Fruit fly (Drosophila melanogaster) whole organism, prepupa: ENCODE measurements around the gene CG6503.

Experiments used
- Blimp-1 ChIP-seq: fragments of 200-800 bp; sonication (Bioruptor generic); optimal IDR thresholded peaks from 3 replicates; lab custom pipeline; 2017; ENCODE audit warnings: missing biosample characterization, missing genetic modification characterization, mild to moderate bottlenecking, moderate library complexity, missing genetic modification reagents
- CG10631 ChIP-seq: fragments of 200-800 bp; sonication (Bioruptor generic); optimal IDR thresholded peaks from 2 replicates; lab custom pipeline; 2016; ENCODE audit warnings: missing biosample characterization, missing genetic modification characterization
- CG10669 ChIP-seq: fragments of 200-800 bp; sonication (Bioruptor generic); optimal IDR thresholded peaks from 3 replicates; lab custom pipeline; 2018; ENCODE audit warnings: missing biosample characterization, mild to moderate bottlenecking, missing genetic modification characterization, moderate library complexity
- CG11762 ChIP-seq: fragments of 200-800 bp; sonication (Bioruptor generic); optimal IDR thresholded peaks from 3 replicates; lab custom pipeline; 2016; ENCODE audit warnings: missing biosample characterization, missing genetic modification characterization; ENCODE audit not compliant: insufficient read depth
- CG11902 ChIP-seq: fragments of 200-800 bp; sonication (Bioruptor generic); optimal IDR thresholded peaks from 3 replicates; lab custom pipeline; 2016; ENCODE audit warnings: missing biosample characterization, missing genetic modification characterization
- CG15336 ChIP-seq: fragments of 200-800 bp; sonication (Bioruptor generic); IDR thresholded peaks from 2 replicates; pipeline ENCODE4 v1.3.6; 2022; ENCODE audit warnings: missing biosample characterization, missing genetic modification characterization
- CG1621 ChIP-seq: fragments of 200-800 bp; sonication (Bioruptor generic); optimal IDR thresholded peaks from 3 replicates; lab custom pipeline; 2018; ENCODE audit warnings: missing biosample characterization, mild to moderate bottlenecking, missing genetic modification characterization
- CG16779 ChIP-seq: fragments of 200-800 bp; sonication (Bioruptor generic); optimal IDR thresholded peaks from 3 replicates; lab custom pipeline; 2017; ENCODE audit warnings: missing biosample characterization, mild to moderate bottlenecking, missing genetic modification characterization
- CG3032 ChIP-seq: fragments of 200-800 bp; optimal IDR thresholded peaks from 2 replicates; lab custom pipeline; 2019; ENCODE audit warnings: missing biosample characterization, mild to moderate bottlenecking, missing genetic modification characterization, moderate library complexity
- CG31627 ChIP-seq: fragments of 200-800 bp; sonication (Bioruptor generic); optimal IDR thresholded peaks from 3 replicates; lab custom pipeline; 2016; ENCODE audit warnings: missing biosample characterization, missing genetic modification characterization
- CG32006 ChIP-seq: fragments of 200-800 bp; sonication (Bioruptor generic); optimal IDR thresholded peaks from 3 replicates; lab custom pipeline; 2017; ENCODE audit warnings: missing biosample characterization, mild to moderate bottlenecking, missing genetic modification characterization
- CG34406 ChIP-seq: fragments of 200-800 bp; sonication (Bioruptor generic); optimal IDR thresholded peaks from 3 replicates; lab custom pipeline; 2016; ENCODE audit warnings: missing biosample characterization, missing genetic modification characterization
- CG3919 ChIP-seq: fragments of 200-800 bp; sonication (Bioruptor generic); optimal IDR thresholded peaks from 3 replicates; lab custom pipeline; 2016; ENCODE audit warnings: missing biosample characterization, missing genetic modification characterization
- CG4318 ChIP-seq: fragments of 200-800 bp; sonication (Bioruptor generic); optimal IDR thresholded peaks from 3 replicates; lab custom pipeline; 2017; ENCODE audit warnings: missing biosample characterization, mild to moderate bottlenecking, missing genetic modification characterization
- CG6163 ChIP-seq: fragments of 200-800 bp; sonication (Bioruptor generic); IDR thresholded peaks from 3 replicates; pipeline ENCODE4 v1.3.6; 2022; ENCODE audit warnings: missing biosample characterization, missing genetic modification characterization
- CG6276 ChIP-seq: fragments of 200-800 bp; sonication (Bioruptor generic); optimal IDR thresholded peaks from 2 replicates; lab custom pipeline; 2017; ENCODE audit warnings: missing biosample characterization, mild to moderate bottlenecking, missing genetic modification characterization
- CG6792 ChIP-seq: fragments of 200-800 bp; sonication (Bioruptor generic); optimal IDR thresholded peaks from 3 replicates; lab custom pipeline; 2016; ENCODE audit warnings: missing biosample characterization, missing genetic modification characterization
- CG6854 ChIP-seq: fragments of 200-800 bp; sonication (Bioruptor generic); optimal IDR thresholded peaks from 2 replicates; lab custom pipeline; 2017; ENCODE audit warnings: missing biosample characterization, mild to moderate bottlenecking, missing genetic modification characterization
- CG7368 ChIP-seq: fragments of 200-800 bp; sonication (Bioruptor generic); optimal IDR thresholded peaks from 3 replicates; lab custom pipeline; 2016; ENCODE audit warnings: missing biosample characterization, missing genetic modification characterization
- CG8119 ChIP-seq: fragments of 200-800 bp; sonication (Bioruptor generic); IDR thresholded peaks from 3 replicates; pipeline ENCODE4 v1.3.6; 2022; ENCODE audit warnings: missing biosample characterization, missing genetic modification characterization
- CG8319 ChIP-seq: fragments of 200-800 bp; sonication (Bioruptor generic); optimal IDR thresholded peaks from 3 replicates; lab custom pipeline; 2016; ENCODE audit warnings: missing biosample characterization, missing genetic modification characterization
- CG8632 ChIP-seq: fragments of 200-800 bp; sonication (Bioruptor generic); optimal IDR thresholded peaks from 3 replicates; lab custom pipeline; 2016; ENCODE audit warnings: missing biosample characterization, missing genetic modification characterization
- Eip75B ChIP-seq: fragments of 200-800 bp; sonication (Bioruptor generic); optimal IDR thresholded peaks from 3 replicates; lab custom pipeline; 2016; ENCODE audit warnings: missing biosample characterization, missing genetic modification characterization
- Eip78C ChIP-seq: fragments of 200-800 bp; sonication (Bioruptor generic); peaks from one replicate; lab custom pipeline; 2016; ENCODE audit warnings: missing biosample characterization, missing genetic modification characterization
- Eip93F ChIP-seq: fragments of 200-800 bp; sonication (Bioruptor generic); optimal IDR thresholded peaks from 2 replicates; lab custom pipeline; 2016; ENCODE audit warnings: missing biosample characterization, mild to moderate bottlenecking, missing genetic modification characterization
- Ets21C ChIP-seq: fragments of 200-800 bp; sonication (Bioruptor generic); optimal IDR thresholded peaks from 3 replicates; lab custom pipeline; 2016; ENCODE audit warnings: missing biosample characterization, missing genetic modification characterization
- Gug ChIP-seq: fragments of 200-800 bp; sonication (Bioruptor generic); IDR thresholded peaks from 2 replicates; pipeline ENCODE4 v1.3.6; 2022; ENCODE audit warnings: missing biosample characterization, missing genetic modification characterization
- Hr38 ChIP-seq: sonication (Bioruptor generic); optimal IDR thresholded peaks from 2 replicates; lab custom pipeline; 2016; ENCODE audit warnings: missing biosample characterization, missing genetic modification characterization
- Hr39 ChIP-seq: fragments of 200-800 bp; sonication (Bioruptor generic); optimal IDR thresholded peaks from 2 replicates; lab custom pipeline; 2016; ENCODE audit warnings: missing biosample characterization, missing genetic modification characterization
- Hr4 ChIP-seq: fragments of 200-800 bp; sonication (Bioruptor generic); optimal IDR thresholded peaks from 3 replicates; lab custom pipeline; 2016; ENCODE audit warnings: missing biosample characterization, missing genetic modification characterization
- Met ChIP-seq: fragments of 200-800 bp; sonication (Bioruptor generic); optimal IDR thresholded peaks from 3 replicates; lab custom pipeline; 2016; ENCODE audit warnings: missing biosample characterization, missing genetic modification characterization
- OdsH ChIP-seq: fragments of 200-800 bp; sonication (Bioruptor generic); optimal IDR thresholded peaks from 3 replicates; lab custom pipeline; 2016; ENCODE audit warnings: missing biosample characterization, missing genetic modification characterization
- Smox ChIP-seq: fragments of 200-800 bp; sonication (Bioruptor generic); optimal IDR thresholded peaks from 3 replicates; lab custom pipeline; 2016; ENCODE audit warnings: missing biosample characterization, missing genetic modification characterization
- Sox102F ChIP-seq: fragments of 200-800 bp; sonication (Bioruptor generic); optimal IDR thresholded peaks from 2 replicates; lab custom pipeline; 2016; ENCODE audit warnings: missing biosample characterization, mild to moderate bottlenecking, missing genetic modification characterization
- Sox14 ChIP-seq: fragments of 200-800 bp; sonication (Bioruptor generic); optimal IDR thresholded peaks from 3 replicates; lab custom pipeline; 2016; ENCODE audit warnings: missing biosample characterization, missing genetic modification characterization
- Sox15 ChIP-seq: fragments of 200-800 bp; sonication (Bioruptor generic); optimal IDR thresholded peaks from 3 replicates; lab custom pipeline; 2016; ENCODE audit warnings: missing biosample characterization, missing genetic modification characterization
- achi ChIP-seq: fragments of 200-800 bp; sonication (Bioruptor generic); optimal IDR thresholded peaks from 3 replicates; lab custom pipeline; 2016; ENCODE audit warnings: missing biosample characterization, missing genetic modification characterization
- acj6 ChIP-seq: fragments of 200-800 bp; sonication (Bioruptor generic); optimal IDR thresholded peaks from 3 replicates; lab custom pipeline; 2016; ENCODE audit warnings: missing biosample characterization, missing genetic modification characterization
- cyc ChIP-seq: fragments of 200-800 bp; sonication (Bioruptor generic); optimal IDR thresholded peaks from 3 replicates; lab custom pipeline; 2016; ENCODE audit warnings: missing biosample characterization, missing genetic modification characterization
- dac ChIP-seq: fragments of 200-800 bp; sonication (Bioruptor generic); optimal IDR thresholded peaks from 2 replicates; lab custom pipeline; 2017; ENCODE audit warnings: missing biosample characterization, mild to moderate bottlenecking, missing genetic modification characterization
- dsx ChIP-seq: fragments of 200-800 bp; optimal IDR thresholded peaks from 3 replicates; lab custom pipeline; 2019; ENCODE audit warnings: missing biosample characterization, mild to moderate bottlenecking, missing genetic modification characterization, moderate library complexity; ENCODE audit not compliant: poor library complexity, severe bottlenecking
- eg ChIP-seq: fragments of 200-800 bp; sonication (Bioruptor generic); IDR thresholded peaks from 3 replicates; pipeline ENCODE4 v1.3.6; 2022; ENCODE audit warnings: missing biosample characterization, missing genetic modification characterization
- esn ChIP-seq: fragments of 200-800 bp; sonication (Bioruptor generic); optimal IDR thresholded peaks from 2 replicates; lab custom pipeline; 2016; ENCODE audit warnings: missing biosample characterization, mild to moderate bottlenecking, missing genetic modification characterization, moderate library complexity
- fd59A ChIP-seq: fragments of 200-800 bp; sonication (Bioruptor generic); optimal IDR thresholded peaks from 2 replicates; lab custom pipeline; 2017; ENCODE audit warnings: missing biosample characterization, mild to moderate bottlenecking, missing genetic modification characterization, missing genetic modification reagents
- fd85E ChIP-seq: fragments of 200-800 bp; sonication (Bioruptor generic); optimal IDR thresholded peaks from 3 replicates; lab custom pipeline; 2016; ENCODE audit warnings: missing biosample characterization, missing genetic modification characterization
- net ChIP-seq: fragments of 200-800 bp; sonication (Bioruptor generic); optimal IDR thresholded peaks from 3 replicates; lab custom pipeline; 2016; ENCODE audit warnings: missing biosample characterization, missing genetic modification characterization
- pdm3 ChIP-seq: fragments of 200-800 bp; sonication (Bioruptor generic); optimal IDR thresholded peaks from 3 replicates; lab custom pipeline; 2016; ENCODE audit warnings: missing biosample characterization, missing genetic modification characterization
- salr ChIP-seq, 2 experiments: fragments of 200-800 bp; sonication (Bioruptor generic); optimal IDR thresholded peaks; 3 replicates each; lab custom pipeline; 2016 to 2018; ENCODE audit warnings: missing biosample characterization in 2 of 2, missing genetic modification characterization in 2 of 2, mild to moderate bottlenecking in 1 of 2
- spab ChIP-seq: fragments of 200-800 bp; sonication (Bioruptor generic); optimal IDR thresholded peaks from 2 replicates; lab custom pipeline; 2017; ENCODE audit warnings: missing biosample characterization, mild to moderate bottlenecking, missing genetic modification characterization, missing genetic modification reagents
- ss ChIP-seq, 2 experiments: fragments of 200-800 bp; sonication (Bioruptor generic); optimal IDR thresholded peaks; 2 replicates in 1 of 2; 3 replicates in 1 of 2; lab custom pipeline; 2017 to 2018; ENCODE audit warnings: mild to moderate bottlenecking in 2 of 2, missing biosample characterization in 2 of 2, missing genetic modification characterization in 2 of 2, moderate library complexity in 1 of 2
- svp ChIP-seq: fragments of 200-800 bp; sonication (Bioruptor generic); peaks from one replicate; lab custom pipeline; 2016; ENCODE audit warnings: missing biosample characterization, missing genetic modification characterization
- vri ChIP-seq: fragments of 200-800 bp; sonication (Bioruptor generic); optimal IDR thresholded peaks from 3 replicates; lab custom pipeline; 2016; ENCODE audit warnings: missing biosample characterization, mild to moderate bottlenecking, missing genetic modification characterization

Gene CG6503

DNA sequence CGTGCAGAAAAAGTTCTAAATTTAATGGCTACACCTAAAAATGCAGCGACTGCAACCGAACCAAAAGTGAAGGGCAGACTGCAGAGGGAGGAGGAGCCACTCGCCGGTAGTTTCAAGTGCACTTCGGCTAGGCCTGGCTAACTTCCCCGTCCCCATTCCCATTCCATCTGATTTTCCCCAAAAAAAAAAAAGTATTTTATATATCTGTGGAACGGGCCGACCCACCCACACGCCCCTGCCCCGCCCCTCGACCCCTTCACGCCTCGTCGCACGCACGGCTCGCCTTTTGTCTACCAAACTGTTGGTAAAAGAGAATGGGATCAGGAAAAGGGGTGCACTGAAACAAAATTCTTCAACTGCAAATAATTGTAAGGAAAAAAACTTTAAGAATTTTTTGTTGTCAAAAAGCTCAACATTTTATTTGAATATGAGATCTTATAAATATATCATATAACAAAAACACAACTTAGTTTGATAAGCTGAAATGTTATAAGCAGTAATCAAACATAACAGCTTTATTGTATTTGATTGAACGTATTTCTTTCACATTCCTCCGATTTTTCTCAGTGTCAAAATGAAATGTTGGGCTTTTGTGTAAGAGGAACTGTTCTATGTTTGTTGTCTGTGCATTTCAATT, 19.1 kb upstream of the CG6503 start:
- TF ChIP-seq Gug (GFP tag; lab: Robert Waterston, UW) (peak; percentile 53), Met (GFP tag; lab: Kevin White, UChicago) (no peak), Hr38 (GFP tag; lab: Kevin White, UChicago) (no peak), CG4318 (GFP tag; lab: Kevin White, UChicago) (peak; percentile 32), dsx (peak; percentile 22), CG6276 (peak; percentile 66), CG11762 (GFP tag; lab: Kevin White, UChicago) (peak; percentile 35), CG31627 (no peak), CG6792 (GFP tag; lab: Kevin White, UChicago) (no peak), Sox102F (GFP tag; lab: Kevin White, UChicago) (no peak), vri (GFP tag; lab: Kevin White, UChicago) (no peak), pdm3 (no peak), CG8319 (no peak), CG32006 (GFP tag; lab: Kevin White, UChicago) (peak; percentile 70), esn (GFP tag; lab: Kevin White, UChicago) (no peak), eg (peak; percentile 61), Eip75B (GFP tag; lab: Kevin White, UChicago) (peak; percentile 41), Ets21C (GFP tag; lab: Kevin White, UChicago) (no peak), CG7368 (no peak), CG10631 (GFP tag; lab: Kevin White, UChicago) (peak; percentile 43), CG8632 (GFP tag; lab: Kevin White, UChicago) (no peak), svp (GFP tag; lab: Kevin White, UChicago) (peak; percentile 51), CG16779 (tag; lab: Kevin White, UChicago) (no peak), Smox (no peak), Hr39 (GFP tag; lab: Kevin White, UChicago) (no peak), CG3032 (tag; lab: Kevin White, UChicago) (no peak), spab (GFP tag; lab: Kevin White, UChicago) (no peak), CG34406 (GFP tag; lab: Kevin White, UChicago) (no peak), CG8119 (GFP tag; lab: Robert Waterston, UW) (peak; percentile 56; the same call in 1 of the 3 replicates), CG10669 (GFP tag; lab: Kevin White, UChicago) (peak; percentile 26), ss (GFP tag; optimal IDR thresholded peaks at IDR 0.05; lab: Kevin White, UChicago) (no peak), Sox14 (GFP tag; lab: Kevin White, UChicago) (no peak), Sox15 (no peak), cyc (GFP tag; lab: Kevin White, UChicago) (no peak), fd85E (GFP tag; lab: Kevin White, UChicago) (no peak), net (no peak), CG6854 (GFP tag; lab: Kevin White, UChicago) (no peak), achi (GFP tag; lab: Kevin White, UChicago) (peak; percentile 65), salr (GFP tag; optimal IDR thresholded peaks at IDR 0.05; lab: Kevin White, UChicago) (peak in 1 of 2 experiments; percentile 44), Hr4 (GFP tag; lab: Kevin White, UChicago) (peak; percentile 40), CG11902 (GFP tag; lab: Kevin White, UChicago) (no peak), CG1621 (tag; lab: Kevin White, UChicago) (no peak), CG3919 (GFP tag; lab: Kevin White, UChicago) (no peak), Eip93F (no peak), acj6 (GFP tag; lab: Kevin White, UChicago) (no peak), fd59A (GFP tag; lab: Kevin White, UChicago) (no peak), Blimp-1 (GFP tag; lab: Kevin White, UChicago) (no peak), OdsH (GFP tag; lab: Kevin White, UChicago) (peak; percentile 18), dac (GFP tag; lab: Kevin White, UChicago) (no peak), CG15336 (GFP tag; lab: Robert Waterston, UW) (peak; percentile 63; the same call in 1 of the 2 replicates), CG6163 (GFP tag; lab: Robert Waterston, UW) (peak; percentile 63; the same call in 1 of the 3 replicates), Eip78C (GFP tag; lab: Kevin White, UChicago) (peak; percentile 86)
